Fruit fly (Drosophila melanogaster) whole organism, embryonic: Measurements from ENCODE around the gene CG15773.

Experiments used
- Asciz ChIP-seq: fragments of 200-800 bp; sonication (Bioruptor generic); optimal IDR thresholded peaks from 2 replicates; lab custom pipeline; 2017; ENCODE audit warnings: missing biosample characterization, mild to moderate bottlenecking, missing genetic modification characterization, missing genetic modification reagents
- BEAF-32 ChIP-seq: fragments of 200-800 bp; sonication (Bioruptor generic); optimal IDR thresholded peaks from 3 replicates; lab custom pipeline; 2017; ENCODE audit warnings: missing biosample characterization, missing genetic modification characterization, mild to moderate bottlenecking, moderate library complexity, missing genetic modification reagents
- CG10462 ChIP-seq: fragments of 200-800 bp; sonication (Bioruptor generic); optimal IDR thresholded peaks from 2 replicates; lab custom pipeline; 2016; ENCODE audit warnings: missing biosample characterization, missing genetic modification characterization
- CG10979 ChIP-seq: fragments of 200-800 bp; sonication (Bioruptor generic); optimal IDR thresholded peaks from 2 replicates; lab custom pipeline; 2018; ENCODE audit warnings: missing biosample characterization, mild to moderate bottlenecking, missing genetic modification characterization, moderate library complexity
- CG12155 ChIP-seq: fragments of 200-800 bp; sonication (Bioruptor generic); optimal IDR thresholded peaks from 3 replicates; lab custom pipeline; 2016; ENCODE audit warnings: missing biosample characterization, missing genetic modification characterization
- CG12299 ChIP-seq: fragments of 200-800 bp; sonication (Bioruptor generic); optimal IDR thresholded peaks from 2 replicates; lab custom pipeline; 2018; ENCODE audit warnings: missing biosample characterization, mild to moderate bottlenecking, missing genetic modification characterization
- CG12744 ChIP-seq: fragments of 200-800 bp; sonication (Bioruptor generic); optimal IDR thresholded peaks from 2 replicates; lab custom pipeline; 2016; ENCODE audit warnings: missing biosample characterization, missing genetic modification characterization
- CG14667 ChIP-seq: fragments of 200-800 bp; sonication (Bioruptor generic); IDR thresholded peaks from 2 replicates; pipeline ENCODE4 v1.3.6; 2022; ENCODE audit warnings: missing biosample characterization, missing genetic modification characterization
- CG17385 ChIP-seq: fragments of 200-800 bp; sonication (Bioruptor generic); optimal IDR thresholded peaks from 3 replicates; lab custom pipeline; 2018; ENCODE audit warnings: missing biosample characterization, mild to moderate bottlenecking, missing genetic modification characterization
- CG17802 ChIP-seq: fragments of 200-800 bp; sonication (Bioruptor generic); optimal IDR thresholded peaks from 2 replicates; lab custom pipeline; 2018; ENCODE audit warnings: missing biosample characterization, mild to moderate bottlenecking, missing genetic modification characterization, moderate library complexity
- CG17912 ChIP-seq: fragments of 200-800 bp; sonication (Bioruptor generic); optimal IDR thresholded peaks from 2 replicates; lab custom pipeline; 2018; ENCODE audit warnings: missing biosample characterization, mild to moderate bottlenecking, missing genetic modification characterization
- CG18262 ChIP-seq: fragments of 200-800 bp; optimal IDR thresholded peaks from 3 replicates; lab custom pipeline; 2019; ENCODE audit warnings: missing biosample characterization, mild to moderate bottlenecking, missing genetic modification characterization, moderate library complexity
- CG18764 ChIP-seq: fragments of 200-800 bp; sonication (Bioruptor generic); optimal IDR thresholded peaks from 3 replicates; lab custom pipeline; 2016; ENCODE audit warnings: missing biosample characterization, missing genetic modification characterization
- CG2875 ChIP-seq: fragments of 200-800 bp; sonication (Bioruptor generic); optimal IDR thresholded peaks from 2 replicates; lab custom pipeline; 2017; ENCODE audit warnings: missing biosample characterization, mild to moderate bottlenecking, missing genetic modification characterization, missing genetic modification reagents
- CG31388 ChIP-seq: fragments of 200-800 bp; sonication (Bioruptor generic); optimal IDR thresholded peaks from 2 replicates; lab custom pipeline; 2016; ENCODE audit warnings: missing biosample characterization, missing genetic modification characterization
- CG31441 ChIP-seq: fragments of 200-800 bp; sonication (Bioruptor generic); IDR thresholded peaks from 2 replicates; pipeline ENCODE4 v1.3.6; 2022; ENCODE audit warnings: missing biosample characterization, missing genetic modification characterization
- CG3281 ChIP-seq: fragments of 200-800 bp; sonication (Bioruptor generic); optimal IDR thresholded peaks from 3 replicates; lab custom pipeline; 2017; ENCODE audit warnings: missing biosample characterization, mild to moderate bottlenecking, missing genetic modification characterization
- CG43689 ChIP-seq: fragments of 200-800 bp; sonication (Bioruptor generic); IDR thresholded peaks from 2 replicates; pipeline ENCODE4 v1.3.6; 2022; ENCODE audit warnings: missing biosample characterization, missing genetic modification characterization
- CG4707 ChIP-seq: fragments of 200-800 bp; sonication (Bioruptor generic); optimal IDR thresholded peaks from 2 replicates; lab custom pipeline; 2018; ENCODE audit warnings: missing biosample characterization, mild to moderate bottlenecking, missing genetic modification characterization, moderate library complexity
- CG7745 ChIP-seq: fragments of 200-800 bp; sonication (Bioruptor generic); optimal IDR thresholded peaks from 2 replicates; lab custom pipeline; 2018; ENCODE audit warnings: missing biosample characterization, mild to moderate bottlenecking, missing genetic modification characterization, moderate library complexity
- Dbx ChIP-seq: fragments of 200-800 bp; sonication (Bioruptor generic); IDR thresholded peaks from 3 replicates; pipeline ENCODE4 v1.3.6; 2022; ENCODE audit warnings: missing biosample characterization, missing genetic modification characterization
- Dll ChIP-seq: fragments of 200-800 bp; sonication (Bioruptor generic); IDR thresholded peaks from 4 replicates; pipeline ENCODE4 v1.3.6; 2022; ENCODE audit warnings: missing biosample characterization, missing genetic modification characterization; ENCODE audit not compliant: partially characterized antibody
- Eip74EF ChIP-seq, 2 experiments: fragments of 200-800 bp in 1 of 2; fragments of >200 bp in 1 of 2; sonication (Bioruptor generic) in 1 of 2; optimal IDR thresholded peaks; 2 replicates each; lab custom pipeline; 2017 to 2019; ENCODE audit warnings: missing biosample characterization in 2 of 2, missing genetic modification characterization in 2 of 2, mild to moderate bottlenecking in 1 of 2, moderate library complexity in 1 of 2
- Gug ChIP-seq: fragments of 200-800 bp; sonication (Bioruptor generic); IDR thresholded peaks from 4 replicates; pipeline ENCODE4 v1.3.6; 2022; ENCODE audit warnings: missing biosample characterization, missing genetic modification characterization
- Jarid2 ChIP-seq: fragments of 200-800 bp; sonication (Bioruptor generic); optimal IDR thresholded peaks from 3 replicates; lab custom pipeline; 2017; ENCODE audit warnings: mild to moderate bottlenecking, missing biosample characterization, missing genetic modification reagents, missing genetic modification characterization
- NFAT ChIP-seq: fragments of 200-800 bp; sonication (Bioruptor generic); IDR thresholded peaks from 2 replicates; pipeline ENCODE4 v1.3.6; 2022; ENCODE audit warnings: missing biosample characterization, missing genetic modification characterization
- Nf-YB ChIP-seq: fragments of 200-800 bp; sonication (Bioruptor generic); optimal IDR thresholded peaks from 3 replicates; lab custom pipeline; 2019; ENCODE audit warnings: missing biosample characterization, mild to moderate bottlenecking, missing genetic modification characterization, moderate library complexity
- Rfx ChIP-seq: fragments of 200-800 bp; sonication (Bioruptor generic); IDR thresholded peaks from 2 replicates; pipeline ENCODE4 v1.3.6; 2022; ENCODE audit warnings: missing biosample characterization, missing genetic modification characterization
- Ssrp ChIP-seq: fragments of 200-800 bp; sonication (Bioruptor generic); optimal IDR thresholded peaks from 2 replicates; lab custom pipeline; 2018; ENCODE audit warnings: missing biosample characterization, mild to moderate bottlenecking, missing genetic modification characterization, moderate library complexity
- Trl ChIP-seq, 3 experiments: fragments of >200 bp in 2 of 3; fragments of 200-800 bp in 1 of 3; sonication (Bioruptor generic) in 1 of 3; optimal IDR thresholded peaks; 2 replicates in 1 of 3; 3 replicates in 2 of 3; lab custom pipeline; 2016 to 2017; ENCODE audit warnings: missing biosample characterization in 1 of 3, missing genetic modification characterization in 1 of 3
- abd-A ChIP-seq: fragments of 200-800 bp; sonication (Bioruptor generic); optimal IDR thresholded peaks from 3 replicates; lab custom pipeline; 2019; ENCODE audit warnings: missing biosample characterization, mild to moderate bottlenecking, missing genetic modification characterization, moderate library complexity
- bcd ChIP-seq: fragments of 200-800 bp; sonication (Bioruptor generic); optimal IDR thresholded peaks from 2 replicates; lab custom pipeline; 2017; ENCODE audit warnings: missing biosample characterization, mild to moderate bottlenecking, missing genetic modification characterization
- chn ChIP-seq: fragments of 200-800 bp; sonication (Bioruptor generic); optimal IDR thresholded peaks from 2 replicates; lab custom pipeline; 2016; ENCODE audit warnings: missing biosample characterization, missing genetic modification characterization
- crol ChIP-seq: fragments of 200-800 bp; sonication (Bioruptor generic); IDR thresholded peaks from 2 replicates; pipeline ENCODE4 v1.3.6; 2022; ENCODE audit warnings: missing biosample characterization, missing genetic modification characterization
- da ChIP-seq: fragments of 200-800 bp; sonication (Bioruptor generic); optimal IDR thresholded peaks from 2 replicates; lab custom pipeline; 2016; ENCODE audit warnings: missing biosample characterization, missing genetic modification characterization
- dysf ChIP-seq: fragments of 200-800 bp; sonication (Bioruptor generic); IDR thresholded peaks from 3 replicates; pipeline ENCODE4 v1.3.6; 2022; ENCODE audit warnings: missing biosample characterization, missing genetic modification characterization
- fd3F ChIP-seq: fragments of 200-800 bp; sonication (Bioruptor generic); optimal IDR thresholded peaks from 2 replicates; lab custom pipeline; 2018; ENCODE audit warnings: missing biosample characterization, mild to moderate bottlenecking, missing genetic modification characterization, moderate library complexity
- ftz-f1 ChIP-seq: fragments of 200-800 bp; sonication (Bioruptor generic); optimal IDR thresholded peaks from 2 replicates; lab custom pipeline; 2016; ENCODE audit warnings: missing biosample characterization, missing genetic modification characterization
- her ChIP-seq: fragments of 200-800 bp; sonication (Bioruptor generic); optimal IDR thresholded peaks from 2 replicates; lab custom pipeline; 2016; ENCODE audit warnings: missing biosample characterization, missing genetic modification characterization
- jing ChIP-seq: fragments of 200-800 bp; sonication (Bioruptor generic); optimal IDR thresholded peaks from 2 replicates; lab custom pipeline; 2018; ENCODE audit warnings: missing biosample characterization, mild to moderate bottlenecking, missing genetic modification characterization
- klu ChIP-seq: fragments of 200-800 bp; sonication (Bioruptor generic); IDR thresholded peaks from 2 replicates; pipeline ENCODE4 v1.3.6; 2022; ENCODE audit warnings: missing biosample characterization, missing genetic modification characterization
- kni ChIP-seq: fragments of 200-800 bp; sonication (Bioruptor generic); optimal IDR thresholded peaks from 3 replicates; lab custom pipeline; 2017; ENCODE audit warnings: mild to moderate bottlenecking, missing biosample characterization, missing genetic modification reagents, missing genetic modification characterization
- onecut ChIP-seq: fragments of 200-800 bp; sonication (Bioruptor generic); IDR thresholded peaks from 2 replicates; pipeline ENCODE4 v1.3.6; 2022; ENCODE audit warnings: missing biosample characterization, missing genetic modification characterization
- pum ChIP-seq: fragments of 200-800 bp; sonication (Bioruptor generic); optimal IDR thresholded peaks from 2 replicates; lab custom pipeline; 2016; ENCODE audit warnings: missing biosample characterization, missing genetic modification characterization
- sim ChIP-seq: fragments of 200-800 bp; sonication (Bioruptor generic); IDR thresholded peaks from 2 replicates; pipeline ENCODE4 v1.3.6; 2022; ENCODE audit warnings: missing biosample characterization, missing genetic modification characterization
- sna ChIP-seq: fragments of 200-800 bp; sonication (Bioruptor generic); IDR thresholded peaks from 2 replicates; pipeline ENCODE4 v1.3.6; 2022; ENCODE audit warnings: missing biosample characterization, missing genetic modification characterization; ENCODE audit not compliant: partially characterized antibody
- toy ChIP-seq: fragments of 200-800 bp; sonication (Bioruptor generic); IDR thresholded peaks from 2 replicates; pipeline ENCODE4 v1.3.6; 2022; ENCODE audit warnings: missing biosample characterization, missing genetic modification characterization

CG15773 gene

dm6 chrX:5754837-5755828, 22.6 kb downstream of the CG15773 start, which contains the start of the genes lin-52 and CG15771 (continued):
- TF ChIP-seq CG12299 (tag; lab: Kevin White, UChicago): peak; percentile 96
- peak; percentile 98 for TF ChIP-seq klu (GFP tag; lab: Robert Waterston, UW)
- peak in 1 of 2 experiments; percentile 94 for TF ChIP-seq Eip74EF (GFP tag; optimal IDR thresholded peaks at IDR 0.05; lab: Kevin White, UChicago)
- peak; percentile 96 for TF ChIP-seq Rfx (GFP tag; lab: Robert Waterston, UW)
- peak; percentile 72 for TF ChIP-seq pum (GFP tag; lab: Kevin White, UChicago)
- peak; percentile 79 for TF ChIP-seq toy (GFP tag; lab: Robert Waterston, UW)
- TF ChIP-seq CG12155 (GFP tag; lab: Kevin White, UChicago): peak; percentile 83
- peak; percentile 39 for TF ChIP-seq CG7745 (tag; lab: Kevin White, UChicago)
- TF ChIP-seq CG31388: peak; percentile 60
- TF ChIP-seq CG17802 (tag; lab: Kevin White, UChicago): peak; percentile 44
- TF ChIP-seq dysf (GFP tag; lab: Robert Waterston, UW): peak; percentile 97
- peak; percentile 90 for TF ChIP-seq fd3F (GFP tag; lab: Kevin White, UChicago)
- peak; percentile 84 for TF ChIP-seq BEAF-32 (GFP tag; lab: Kevin White, UChicago)
- peak; percentile 95 for TF ChIP-seq Gug (GFP tag; lab: Robert Waterston, UW)
- peak; percentile 73 for TF ChIP-seq CG17912 (GFP tag; lab: Kevin White, UChicago)
- TF ChIP-seq Trl (optimal IDR thresholded peaks at IDR 0.05; lab: Kevin White, UChicago): peak; percentile 61 to 81
- TF ChIP-seq Trl (GFP tag; optimal IDR thresholded peaks at IDR 0.05; lab: Kevin White, UChicago): peak; percentile 27
- TF ChIP-seq CG18764 (GFP tag; lab: Kevin White, UChicago): peak; percentile 70
- peak; percentile 87 for TF ChIP-seq jing (GFP tag; lab: Kevin White, UChicago)
- TF ChIP-seq bcd: peak; percentile 95
- TF ChIP-seq CG12744: peak; percentile 38
- TF ChIP-seq CG4707: peak; percentile 86
- TF ChIP-seq ftz-f1: peak; percentile 47
- peak; percentile 92 for TF ChIP-seq sim (GFP tag; lab: Robert Waterston, UW)
- peak; percentile 86 for TF ChIP-seq abd-A (tag; lab: Kevin White, UChicago)
- TF ChIP-seq Jarid2 (GFP tag; lab: Kevin White, UChicago): peak; percentile 58
- peak; percentile 93 for TF ChIP-seq CG17385 (GFP tag; lab: Kevin White, UChicago)
- TF ChIP-seq NFAT (GFP tag; lab: Robert Waterston, UW): peak; percentile 87; the same call in 1 of the 2 replicates
- 0 out of 2 replicates have a peak, but pooled peaks have one; percentile 15 for TF ChIP-seq sna (GFP tag; lab: Robert Waterston, UW)
- TF ChIP-seq Dbx: peak; percentile 95
- TF ChIP-seq CG10462: peak; percentile 90
- TF ChIP-seq onecut (GFP tag; lab: Robert Waterston, UW): peak; percentile 91
- peak; percentile 93 for TF ChIP-seq CG14667 (GFP tag; lab: Robert Waterston, UW)
- TF ChIP-seq Dll (GFP tag; lab: Robert Waterston, UW): peak; percentile 57; the same call in 2 of the 4 replicates
- peak; percentile 94 for TF ChIP-seq CG10979 (tag; lab: Kevin White, UChicago)
- peak; percentile 95 for TF ChIP-seq CG31441 (GFP tag; lab: Robert Waterston, UW)
- peak; percentile 99 for TF ChIP-seq kni (GFP tag; lab: Kevin White, UChicago)
- TF ChIP-seq CG43689 (GFP tag; lab: Robert Waterston, UW): peak; percentile 83
- TF ChIP-seq her (GFP tag; lab: Kevin White, UChicago): peak; percentile 31
- peak; percentile 96 for TF ChIP-seq CG3281 (GFP tag; lab: Kevin White, UChicago)
- peak; percentile 91 for TF ChIP-seq Asciz (GFP tag; lab: Kevin White, UChicago)
- peak; percentile 98 for TF ChIP-seq crol
- TF ChIP-seq Ssrp (tag; lab: Kevin White, UChicago): peak; percentile 91
- TF ChIP-seq CG2875: peak; percentile 91
- peak; percentile 70 for TF ChIP-seq da (GFP tag; lab: Kevin White, UChicago)
- peak; percentile 83 for TF ChIP-seq Nf-YB
- peak; percentile 94 for TF ChIP-seq CG18262 (tag; lab: Kevin White, UChicago)
- peak; percentile 88 for TF ChIP-seq chn
